Worm (Caenorhabditis elegans) whole organism, young adult: ENCODE results near the gene grl-13.

Source experiments
- F23B12.7 ChIP-seq: sonication (generic microtip); optimal IDR thresholded peaks from 2 replicates; lab custom pipeline; 2017; ENCODE audit warnings: missing genetic modification characterization, mild to moderate bottlenecking, missing compliant biosample characterization, antibody characterized with exemption, moderate library complexity; ENCODE audit not compliant: insufficient read depth
- F52B5.7 ChIP-seq: sonication (generic microtip); optimal IDR thresholded peaks from 2 replicates; lab custom pipeline; 2016; ENCODE audit warnings: mild to moderate bottlenecking, missing genetic modification characterization, missing compliant biosample characterization
- T26A5.8 ChIP-seq: sonication (generic microtip); optimal IDR thresholded peaks from 2 replicates; lab custom pipeline; 2016; ENCODE audit warnings: missing genetic modification characterization, missing compliant biosample characterization
- ama-1 ChIP-seq, 3 experiments: fragments of 150-350 bp in 1 of 3; sonication (generic microtip) in 2 of 3; optimal IDR thresholded peaks; 2 replicates each; lab custom pipeline; 2014 to 2018; ENCODE audit warnings: missing biosample characterization in 2 of 3, missing genetic modification characterization in 2 of 3, missing genetic modification reagents in 2 of 3
- madf-8 ChIP-seq: fragments of 200-800 bp; sonication (Bioruptor generic); conservative IDR thresholded peaks from 2 replicates; pipeline ENCODE4 v1.3.6; 2022; ENCODE audit warnings: missing genetic modification reagents, missing genetic modification characterization, missing compliant biosample characterization
- nhr-179 ChIP-seq: sonication (generic microtip); optimal IDR thresholded peaks from 2 replicates; lab custom pipeline; 2016; ENCODE audit warnings: mild to moderate bottlenecking, missing genetic modification characterization, missing compliant biosample characterization
- sea-2 ChIP-seq: fragments of 200-800 bp; sonication (Bioruptor generic); IDR thresholded peaks from 2 replicates; pipeline ENCODE4 v1.3.6; 2022; ENCODE audit warnings: missing genetic modification characterization, missing compliant biosample characterization

DNA sequence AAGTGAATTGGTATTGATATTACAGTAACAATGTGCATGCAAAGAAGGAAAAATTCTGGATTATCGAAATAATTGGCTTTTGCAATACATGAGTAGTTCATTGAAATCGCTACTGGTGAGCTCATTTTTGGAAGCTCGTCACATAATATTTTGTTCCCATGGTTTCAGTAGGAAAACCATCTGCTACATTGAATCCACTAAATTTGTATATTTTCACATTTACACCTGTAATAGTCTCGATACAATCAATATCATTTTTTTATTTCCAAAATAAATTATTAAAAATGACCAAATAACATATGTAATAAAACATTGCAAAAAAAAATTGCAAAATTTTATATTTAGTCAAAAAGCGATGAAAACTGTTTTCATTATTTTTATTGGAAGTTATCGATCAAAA is 49.4 kb downstream of the grl-13 start, which contains the start of gene srh-192:
- TF ChIP-seq F23B12.7 (tag; lab: Kevin White, UChicago) (no peak), ama-1 (optimal IDR thresholded peaks at IDR 0.05; lab: Kevin White, UChicago) (no peak), ama-1 (GFP tag; optimal IDR thresholded peaks at IDR 0.05; lab: Kevin White, UChicago) (no peak), madf-8 (GFP tag; lab: Robert Waterston, UW) (no peak), T26A5.8 (tag; lab: Kevin White, UChicago) (no peak), sea-2 (GFP tag; lab: Robert Waterston, UW) (no peak), nhr-179 (tag; lab: Kevin White, UChicago) (no peak), F52B5.7 (tag; lab: Kevin White, UChicago) (no peak)
